Worm (Caenorhabditis elegans): ENCODE data around the gene ZC513.14.

The ZC513.14 gene

ce11 chrV:8050059-8050677 lies 14.3 kb upstream of the ZC513.14 start:
- TF ChIP-seq aly-1 (tag; optimal IDR thresholded peaks at IDR 0.05) = no peak
- no peak for TF ChIP-seq flt-1 (GFP tag; IDR thresholded peaks at IDR 0.05)
- TF ChIP-seq tbx-37 (GFP tag; conservative IDR thresholded peaks at IDR 0.05) = no peak
- no peak for TF ChIP-seq hmbx-1 (tag; optimal IDR thresholded peaks at IDR 0.05)
- TF ChIP-seq hnd-1 (tag; optimal IDR thresholded peaks at IDR 0.05) = no peak
- TF ChIP-seq ceh-36 (tag; optimal IDR thresholded peaks at IDR 0.05) = no peak
- no peak for TF ChIP-seq B0310.2 (tag; optimal IDR thresholded peaks at IDR 0.05)
- no peak for TF ChIP-seq sea-1 (GFP tag; conservative IDR thresholded peaks at IDR 0.05)
- no peak for TF ChIP-seq tbx-11 (GFP tag; IDR thresholded peaks at IDR 0.05)
- TF ChIP-seq F13C5.2 (tag; optimal IDR thresholded peaks at IDR 0.05) = no peak
- no peak for TF ChIP-seq scrt-1 (GFP tag; IDR thresholded peaks at IDR 0.05)
- TF ChIP-seq ama-1 (optimal IDR thresholded peaks at IDR 0.05) = no peak

- TF ChIP-seq hnd-1 (tag; optimal IDR thresholded peaks at IDR 0.05) (no peak), flt-1 (GFP tag; IDR thresholded peaks at IDR 0.05) (no peak), ets-7 (tag; optimal IDR thresholded peaks at IDR 0.05) (no peak), tbx-11 (GFP tag; IDR thresholded peaks at IDR 0.05) (no peak), sea-1 (GFP tag; conservative IDR thresholded peaks at IDR 0.05) (no peak), hmg-4 (GFP tag; optimal IDR thresholded peaks at IDR 0.05) (no peak), pes-1 (GFP tag; IDR thresholded peaks at IDR 0.05) (no peak), aly-1 (tag; optimal IDR thresholded peaks at IDR 0.05) (no peak), B0310.2 (tag; optimal IDR thresholded peaks at IDR 0.05) (no peak), tra-4 (tag; optimal IDR thresholded peaks at IDR 0.05) (no peak), ama-1 (optimal IDR thresholded peaks at IDR 0.05) (no peak)
Observed at ce11 chrV:8046706-8047105, 10.9 kb upstream of the ZC513.14 start, which contains the start of gene ZC513.3. ZC513.3 (plus strand) TSS chrV:8047006.

- TF ChIP-seq pes-1 (GFP tag; IDR thresholded peaks at IDR 0.05) (no peak), ama-1 (optimal IDR thresholded peaks at IDR 0.05) (no peak), hmg-4 (GFP tag; optimal IDR thresholded peaks at IDR 0.05) (peak; percentile 33), ets-7 (tag; optimal IDR thresholded peaks at IDR 0.05) (no peak), tbx-11 (GFP tag; IDR thresholded peaks at IDR 0.05) (no peak), scrt-1 (GFP tag; IDR thresholded peaks at IDR 0.05) (no peak)
Observed at ce11 chrV:8044957-8045356, 9.1 kb upstream of the ZC513.14 start.

DNA sequence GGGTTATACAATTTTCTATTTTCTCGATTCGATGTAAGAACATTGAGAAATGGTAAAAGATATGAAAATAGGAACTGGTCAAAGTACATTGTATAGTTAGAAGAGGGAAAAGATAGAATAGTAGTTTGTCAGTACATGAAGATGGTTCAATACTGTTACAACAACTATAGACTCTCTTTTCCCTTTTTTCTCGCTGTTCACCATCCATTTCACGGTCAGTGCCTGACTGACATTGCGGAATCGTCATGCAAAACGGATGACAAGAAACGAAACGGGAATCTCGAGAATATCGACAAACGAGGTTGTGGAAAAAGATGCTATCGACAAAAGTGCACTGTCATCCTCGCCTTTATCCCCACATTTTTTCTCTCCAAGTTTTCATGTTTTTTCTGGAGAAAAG lies 7.8 kb upstream of the ZC513.14 start:
- TF ChIP-seq ama-1 (optimal IDR thresholded peaks at IDR 0.05) = no peak
- no peak for TF ChIP-seq hnd-1 (tag; optimal IDR thresholded peaks at IDR 0.05)
- no peak for TF ChIP-seq aly-1 (tag; optimal IDR thresholded peaks at IDR 0.05)
- no peak for TF ChIP-seq flt-1 (GFP tag; IDR thresholded peaks at IDR 0.05)
- TF ChIP-seq tbx-11 (GFP tag; IDR thresholded peaks at IDR 0.05) = no peak
- TF ChIP-seq ceh-36 (tag; optimal IDR thresholded peaks at IDR 0.05) = no peak
- TF ChIP-seq hmbx-1 (tag; optimal IDR thresholded peaks at IDR 0.05) = no peak
- TF ChIP-seq tbx-37 (GFP tag; conservative IDR thresholded peaks at IDR 0.05) = no peak
- no peak for TF ChIP-seq F13C5.2 (tag; optimal IDR thresholded peaks at IDR 0.05)
- TF ChIP-seq sea-1 (GFP tag; conservative IDR thresholded peaks at IDR 0.05) = no peak
- no peak for TF ChIP-seq B0310.2 (tag; optimal IDR thresholded peaks at IDR 0.05)
- no peak for TF ChIP-seq pes-1 (GFP tag; IDR thresholded peaks at IDR 0.05)
- TF ChIP-seq hmg-4 (GFP tag; optimal IDR thresholded peaks at IDR 0.05) = no peak
- TF ChIP-seq ets-7 (tag; optimal IDR thresholded peaks at IDR 0.05) = no peak
- no peak for TF ChIP-seq tra-4 (tag; optimal IDR thresholded peaks at IDR 0.05)
- TF ChIP-seq ceh-13 (GFP tag; optimal IDR thresholded peaks at IDR 0.05) = no peak

- no peak for TF ChIP-seq scrt-1 (GFP tag; IDR thresholded peaks at IDR 0.05)
- no peak for TF ChIP-seq ceh-13 (GFP tag; optimal IDR thresholded peaks at IDR 0.05)
- TF ChIP-seq B0310.2 (tag; optimal IDR thresholded peaks at IDR 0.05) = no peak
- TF ChIP-seq ceh-36 (tag; optimal IDR thresholded peaks at IDR 0.05) = no peak
- no peak for TF ChIP-seq hmg-4 (GFP tag; optimal IDR thresholded peaks at IDR 0.05)
- no peak for TF ChIP-seq F13C5.2 (tag; optimal IDR thresholded peaks at IDR 0.05)
- no peak for TF ChIP-seq hmbx-1 (tag; optimal IDR thresholded peaks at IDR 0.05)
- TF ChIP-seq aly-1 (tag; optimal IDR thresholded peaks at IDR 0.05) = no peak
- TF ChIP-seq flt-1 (GFP tag; IDR thresholded peaks at IDR 0.05) = no peak
- TF ChIP-seq ets-7 (tag; optimal IDR thresholded peaks at IDR 0.05) = no peak
- no peak for TF ChIP-seq tbx-37 (GFP tag; conservative IDR thresholded peaks at IDR 0.05)
- no peak for TF ChIP-seq tra-4 (tag; optimal IDR thresholded peaks at IDR 0.05)
- no peak for TF ChIP-seq pes-1 (GFP tag; IDR thresholded peaks at IDR 0.05)
- no peak for TF ChIP-seq tbx-11 (GFP tag; IDR thresholded peaks at IDR 0.05)
- no peak for TF ChIP-seq ama-1 (optimal IDR thresholded peaks at IDR 0.05)
- no peak for TF ChIP-seq sea-1 (GFP tag; conservative IDR thresholded peaks at IDR 0.05)
Observed at ce11 chrV:8041336-8041868, 5.6 kb upstream of the ZC513.14 start.

DNA sequence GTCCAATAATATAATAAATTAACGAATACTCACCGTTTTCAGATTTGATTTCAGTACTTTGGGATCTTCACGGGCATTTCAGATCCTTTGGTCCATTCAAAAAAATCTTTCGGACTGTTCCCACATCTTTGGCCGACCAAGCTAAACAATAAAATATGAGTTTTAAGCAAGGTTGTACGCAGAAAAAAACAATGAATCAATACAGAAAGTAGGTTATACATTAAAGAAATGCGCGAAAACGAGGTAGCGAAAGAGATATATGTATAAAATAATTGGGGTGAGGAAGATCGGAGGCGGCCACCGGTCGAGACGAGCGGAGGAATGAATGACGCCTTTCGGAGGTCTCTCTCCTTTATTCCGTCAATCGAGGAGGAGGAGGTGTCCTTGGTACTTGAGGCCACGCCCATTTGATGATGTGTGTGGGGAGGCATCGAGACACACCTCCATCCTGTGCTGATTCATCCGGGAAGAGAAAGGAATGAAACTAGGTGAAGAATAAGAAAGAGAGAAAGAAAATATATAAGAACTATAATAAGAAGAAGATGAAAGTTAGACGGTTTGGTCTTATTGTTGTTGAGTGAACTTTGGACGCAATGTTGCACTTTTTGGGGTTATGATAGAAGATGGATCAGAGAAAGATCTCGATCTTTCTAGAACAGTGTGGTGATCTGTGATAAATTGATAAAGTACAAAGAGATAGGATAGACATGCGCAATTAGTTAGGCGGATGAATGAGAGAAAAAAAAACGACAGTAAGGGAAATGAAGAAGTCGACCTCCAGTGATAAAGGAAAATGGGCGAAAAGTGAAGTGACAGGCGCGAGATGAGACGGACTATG lies 4.6 kb upstream of the ZC513.14 start:
- TF ChIP-seq hmg-4 (GFP tag; optimal IDR thresholded peaks at IDR 0.05) (peak; percentile 3), F13C5.2 (tag; optimal IDR thresholded peaks at IDR 0.05) (no peak), tbx-37 (GFP tag; conservative IDR thresholded peaks at IDR 0.05) (no peak), pes-1 (GFP tag; IDR thresholded peaks at IDR 0.05) (no peak; the same call in 1 of the 2 replicates), tra-4 (tag; optimal IDR thresholded peaks at IDR 0.05) (no peak), tbx-11 (GFP tag; IDR thresholded peaks at IDR 0.05) (no peak), ama-1 (optimal IDR thresholded peaks at IDR 0.05) (peak; percentile 82), hnd-1 (tag; optimal IDR thresholded peaks at IDR 0.05) (no peak), ceh-36 (tag; optimal IDR thresholded peaks at IDR 0.05) (peak; percentile 2), ceh-13 (GFP tag; optimal IDR thresholded peaks at IDR 0.05) (no peak), hmbx-1 (tag; optimal IDR thresholded peaks at IDR 0.05) (no peak), aly-1 (tag; optimal IDR thresholded peaks at IDR 0.05) (no peak)

DNA sequence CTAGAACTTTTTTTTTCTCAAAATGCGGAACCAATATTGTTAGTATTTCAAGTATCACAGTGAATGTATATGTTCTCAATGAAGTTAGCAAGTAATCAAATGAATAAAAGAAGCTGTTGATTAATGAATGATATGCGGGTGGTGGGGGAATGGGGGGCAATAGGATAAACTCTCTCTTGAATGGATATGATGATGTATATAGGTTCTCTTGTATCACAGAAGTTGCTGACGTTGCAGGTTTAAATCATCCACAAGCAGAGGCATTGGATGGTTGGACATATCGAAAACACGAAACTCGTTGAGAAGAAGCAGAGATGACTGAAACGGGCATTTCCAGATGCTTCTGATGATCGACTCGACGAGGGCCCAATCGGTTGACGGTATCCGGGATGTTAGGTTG lies 3.8 kb upstream of the ZC513.14 start:
- 0 out of 2 replicates have a peak, but pooled peaks have one; percentile 28 for TF ChIP-seq sea-1 (GFP tag; conservative IDR thresholded peaks at IDR 0.05)
- peak; percentile 57 for TF ChIP-seq ama-1 (optimal IDR thresholded peaks at IDR 0.05)
- TF ChIP-seq tbx-37 (GFP tag; conservative IDR thresholded peaks at IDR 0.05) = no peak

Data from whole organism, early embryonic.